Worm (Caenorhabditis elegans): Measurements from ENCODE around the gene col-111.

DNA sequence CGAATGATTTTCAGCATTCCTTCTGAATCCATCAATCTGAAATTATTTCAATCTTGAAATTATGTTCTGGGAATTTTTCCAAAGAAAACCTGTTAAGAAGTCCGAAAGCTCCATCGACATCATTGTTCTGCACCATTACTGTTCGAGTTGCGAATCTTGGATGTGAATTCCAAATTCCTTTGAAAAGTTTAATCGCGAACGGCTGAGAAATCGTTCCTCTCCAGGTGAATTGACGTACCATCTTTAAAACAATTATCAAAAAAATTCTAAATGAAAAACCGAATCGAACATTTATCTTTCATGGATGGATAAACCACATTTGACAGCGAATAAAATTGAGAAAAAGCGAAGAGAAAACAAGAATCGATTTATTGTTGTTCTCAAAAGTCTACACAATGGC, 1.5 kb upstream of the col-111 start, which contains the start of gene mrps-21:
- TF ChIP-seq lin-15B (tag; optimal IDR thresholded peaks at IDR 0.05): no peak
- TF ChIP-seq snpc-4 (tag; optimal IDR thresholded peaks at IDR 0.05): no peak
- no peak for TF ChIP-seq ceh-82 (tag; optimal IDR thresholded peaks at IDR 0.05)
- TF ChIP-seq aly-2 (tag; optimal IDR thresholded peaks at IDR 0.05): no peak
- TF ChIP-seq dsc-1 (tag; optimal IDR thresholded peaks at IDR 0.05): no peak
- no peak for TF ChIP-seq blmp-1 (tag; optimal IDR thresholded peaks at IDR 0.05)
- peak; percentile 13 for TF ChIP-seq ama-1 (optimal IDR thresholded peaks at IDR 0.05)
- no peak for TF ChIP-seq egl-27 (tag; optimal IDR thresholded peaks at IDR 0.05)
- no peak for TF ChIP-seq sup-37 (GFP tag; optimal IDR thresholded peaks at IDR 0.05)
- no peak for TF ChIP-seq elt-3 (tag; optimal IDR thresholded peaks at IDR 0.05)
- no peak for TF ChIP-seq fos-1 (tag; optimal IDR thresholded peaks at IDR 0.05)
- no peak for TF ChIP-seq ces-1 (GFP tag; optimal IDR thresholded peaks at IDR 0.05)
- no peak for TF ChIP-seq skn-1 (tag; optimal IDR thresholded peaks at IDR 0.05)
- TF ChIP-seq nhr-28 (tag; optimal IDR thresholded peaks at IDR 0.05): no peak

Data from whole organism, L1 larva.